Worm (Caenorhabditis elegans): ENCODE data around the gene swsn-7.

Gene swsn-7

DNA sequence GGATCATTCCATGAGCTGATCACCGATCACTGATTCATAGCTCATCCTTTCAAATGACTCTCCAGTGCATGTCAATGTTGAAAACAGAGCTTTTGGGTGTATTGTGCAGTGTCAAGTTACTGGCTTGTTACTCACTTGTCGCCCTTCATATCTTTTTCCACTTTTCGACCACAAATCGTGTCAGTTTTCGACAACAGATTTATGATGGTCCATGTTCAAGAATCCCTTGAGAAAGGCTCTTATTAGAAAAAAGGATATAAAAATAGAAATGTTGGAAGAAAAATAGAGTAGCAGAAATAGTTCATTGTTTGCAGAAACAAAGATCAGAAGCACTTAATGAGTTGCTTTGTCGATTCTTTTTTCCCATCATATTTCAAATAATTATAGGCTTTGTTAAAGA lies 44.1 kb downstream of the swsn-7 start:
- TF ChIP-seq tbx-7 (tag; optimal IDR thresholded peaks at IDR 0.05) = no peak
- TF ChIP-seq elt-4 (tag; optimal IDR thresholded peaks at IDR 0.05) = no peak
- TF ChIP-seq hlh-15 (tag; optimal IDR thresholded peaks at IDR 0.05) = no peak
- TF ChIP-seq npax-4 (tag; optimal IDR thresholded peaks at IDR 0.05) = no peak
- no peak for TF ChIP-seq ceh-34 (tag; optimal IDR thresholded peaks at IDR 0.05)
- no peak for TF ChIP-seq ttx-3 (tag; optimal IDR thresholded peaks at IDR 0.05)
- TF ChIP-seq mec-3 (tag; optimal IDR thresholded peaks at IDR 0.05; ENCODE audit: borderline replicate concordance) = no peak

DNA sequence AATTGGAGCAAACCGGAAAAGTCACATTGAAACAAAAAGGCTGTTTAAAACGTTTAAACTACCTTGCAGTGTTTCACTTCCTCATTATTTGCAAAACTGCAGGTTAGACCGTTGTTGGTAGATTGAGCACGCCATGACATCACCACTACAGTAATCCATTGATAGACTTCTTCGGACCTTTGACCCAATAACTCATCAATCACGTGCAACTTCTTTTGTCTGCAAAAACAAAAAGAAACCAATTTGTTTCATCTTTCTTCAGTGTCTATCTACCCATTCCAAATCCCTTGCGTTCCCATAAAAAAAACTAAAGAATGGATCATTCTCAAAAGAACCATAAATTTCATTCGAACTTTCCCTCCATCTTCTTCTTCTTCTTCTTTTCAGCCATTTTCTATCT lies 46.5 kb downstream of the swsn-7 start:
- TF ChIP-seq ahr-1 (tag; optimal IDR thresholded peaks at IDR 0.05) (no peak), C08G9.2 (tag; optimal IDR thresholded peaks at IDR 0.05) (no peak), ceh-14 (tag; optimal IDR thresholded peaks at IDR 0.05) (no peak), ama-1 (optimal IDR thresholded peaks at IDR 0.05) (no peak), nhr-11 (tag; optimal IDR thresholded peaks at IDR 0.05) (no peak), elt-4 (tag; optimal IDR thresholded peaks at IDR 0.05) (no peak), tbx-2 (tag; optimal IDR thresholded peaks at IDR 0.05) (no peak), T23F11.4 (GFP tag; optimal IDR thresholded peaks at IDR 0.05) (no peak), eyg-1 (tag; optimal IDR thresholded peaks at IDR 0.05) (no peak), rnt-1 (tag; optimal IDR thresholded peaks at IDR 0.05) (no peak), elt-2 (tag; optimal IDR thresholded peaks at IDR 0.05) (no peak), ceh-30 (tag; optimal IDR thresholded peaks at IDR 0.05) (no peak)

DNA sequence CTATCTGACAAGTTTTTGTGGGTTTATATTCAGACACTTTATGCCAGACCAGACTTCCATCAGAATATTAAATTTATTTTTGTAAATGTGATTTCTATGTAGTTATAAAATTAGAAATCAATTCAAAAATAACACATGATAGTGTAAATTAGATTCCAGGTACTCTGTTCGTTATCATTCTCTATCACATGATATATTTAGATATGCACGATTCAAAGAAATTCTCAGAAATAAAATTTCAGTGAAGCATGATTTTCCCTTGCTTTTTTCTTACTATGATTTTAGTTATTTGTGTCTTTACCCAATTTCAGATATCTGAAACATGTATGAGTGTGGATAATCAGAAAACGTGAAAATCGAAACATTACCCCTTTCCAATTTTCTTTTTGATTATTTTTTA lies 50.0 kb downstream of the swsn-7 start:
- no peak for TF ChIP-seq C38D4.7 (GFP tag; optimal IDR thresholded peaks at IDR 0.05)
- no peak for TF ChIP-seq hlh-13 (GFP tag; optimal IDR thresholded peaks at IDR 0.05)
- no peak for TF ChIP-seq ceh-2 (tag; optimal IDR thresholded peaks at IDR 0.05)
- TF ChIP-seq ztf-16 (tag; optimal IDR thresholded peaks at IDR 0.05) = no peak
- no peak for TF ChIP-seq K09A11.1 (tag; optimal IDR thresholded peaks at IDR 0.05; ENCODE audit: insufficient read depth)
- no peak for TF ChIP-seq zip-5 (tag; optimal IDR thresholded peaks at IDR 0.05)
- no peak for TF ChIP-seq lin-11 (tag; optimal IDR thresholded peaks at IDR 0.05)
- no peak for TF ChIP-seq Y22D7AL.16 (tag; optimal IDR thresholded peaks at IDR 0.05)
- no peak for TF ChIP-seq dve-1 (tag; optimal IDR thresholded peaks at IDR 0.05)
- TF ChIP-seq ceh-34 (tag; optimal IDR thresholded peaks at IDR 0.05) = no peak
- no peak for TF ChIP-seq fkh-10 (GFP tag; optimal IDR thresholded peaks at IDR 0.05)
- TF ChIP-seq ceh-45 (GFP tag; IDR thresholded peaks at IDR 0.05) = no peak
- TF ChIP-seq ceh-19 (GFP tag; optimal IDR thresholded peaks at IDR 0.05) = no peak
- no peak for TF ChIP-seq gmeb-2 (tag; optimal IDR thresholded peaks at IDR 0.05)

DNA sequence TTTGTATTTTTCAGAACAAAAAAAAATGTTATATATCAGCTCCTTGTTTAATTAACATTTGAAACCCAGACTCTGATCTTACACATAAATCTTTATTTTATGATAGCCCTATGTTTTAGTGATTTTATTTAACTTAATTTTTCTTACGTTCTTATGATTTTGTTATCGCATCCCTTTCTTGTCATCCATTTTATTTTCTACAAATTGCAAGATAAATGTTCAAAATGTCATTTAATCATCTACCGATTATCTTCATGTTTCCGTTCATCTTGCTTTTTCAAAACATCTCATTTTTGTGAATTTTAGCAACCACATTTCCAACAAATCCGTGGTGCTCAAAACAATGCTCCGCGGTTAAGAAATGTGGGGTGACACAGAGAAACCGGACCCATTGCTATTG lies 51.3 kb downstream of the swsn-7 start, which contains the start of gene DH11.5:
DH11.5 (plus strand) TSS at position 301 of the 400 bp plus-strand sequence.
- TF ChIP-seq pag-3 (tag; optimal IDR thresholded peaks at IDR 0.05; ENCODE audit: borderline replicate concordance) (no peak), nfya-1 (tag; optimal IDR thresholded peaks at IDR 0.05) (no peak), unc-3 (GFP tag; conservative IDR thresholded peaks at IDR 0.05) (no peak), unc-3 (tag; optimal IDR thresholded peaks at IDR 0.05) (no peak), npax-4 (tag; optimal IDR thresholded peaks at IDR 0.05) (no peak), ceh-22 (tag; optimal IDR thresholded peaks at IDR 0.05) (no peak), madf-2 (tag; optimal IDR thresholded peaks at IDR 0.05) (no peak), pat-9 (tag; optimal IDR thresholded peaks at IDR 0.05) (no peak), Y22D7AL.16 (tag; optimal IDR thresholded peaks at IDR 0.05) (no peak)
